Worm (Caenorhabditis elegans) whole organism, late embryonic: ENCODE measurements around the gene scl-12.

Experiments used
- ama-1 ChIP-seq: fragments of 150-350 bp; optimal IDR thresholded peaks from 2 replicates; lab custom pipeline; 2014
- ceh-24 ChIP-seq: sonication (generic microtip); optimal IDR thresholded peaks from 2 replicates; lab custom pipeline; 2016; ENCODE audit warnings: mild to moderate bottlenecking, missing genetic modification characterization, missing compliant biosample characterization
- ceh-45 ChIP-seq: fragments of 200-800 bp; sonication (Bioruptor generic); IDR thresholded peaks from 2 replicates; pipeline ENCODE4 v1.3.6; 2022; ENCODE audit warnings: missing genetic modification reagents, missing genetic modification characterization, missing compliant biosample characterization
- nhr-11 ChIP-seq: fragments of 150-350 bp; optimal IDR thresholded peaks from 2 replicates; lab custom pipeline; 2014; ENCODE audit warnings: missing biosample characterization, missing genetic modification characterization
- sox-4 ChIP-seq: sonication (generic microtip); optimal IDR thresholded peaks from 2 replicates; lab custom pipeline; 2017; ENCODE audit warnings: mild to moderate bottlenecking, missing genetic modification characterization, inconsistent platforms, missing compliant biosample characterization
- unc-3 ChIP-seq, 2 experiments: fragments of 200-800 bp in 1 of 2; sonication (Bioruptor generic) in 1 of 2; sonication (generic microtip) in 1 of 2; conservative IDR thresholded peaks in 1 of 2; optimal IDR thresholded peaks in 1 of 2; 2 replicates each; pipeline versions ENCODE4 v1.3.6 to Lab custom; 2016 to 2022; ENCODE audit warnings: missing compliant biosample characterization in 2 of 2, missing genetic modification characterization in 2 of 2, missing genetic modification reagents in 1 of 2

DNA sequence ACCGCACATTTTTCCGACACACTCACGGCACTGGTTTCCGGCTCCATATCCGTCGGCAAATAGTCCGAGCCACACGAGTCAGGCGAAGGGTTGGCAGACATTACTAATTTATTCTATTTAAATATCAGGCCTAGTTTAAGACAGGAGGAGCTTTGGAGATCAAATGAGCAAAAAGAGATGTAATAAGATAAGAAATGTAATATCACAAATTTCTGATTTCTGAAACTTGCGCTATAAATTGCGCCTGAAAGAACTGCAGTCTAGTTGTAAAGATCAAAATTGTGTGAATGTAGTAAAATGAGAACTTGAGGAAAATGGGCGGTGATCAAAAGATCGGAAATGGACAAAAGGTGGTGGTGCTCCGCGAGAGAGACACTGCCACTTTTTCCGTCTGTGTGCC, 42.5 kb downstream of the scl-12 start, which contains the start of gene nhr-186:
- TF ChIP-seq unc-3 (GFP tag; conservative IDR thresholded peaks at IDR 0.05; lab: Robert Waterston, UW) (no peak), unc-3 (tag; optimal IDR thresholded peaks at IDR 0.05; lab: Kevin White, UChicago) (no peak), sox-4 (no peak), nhr-11 (tag; lab: Kevin White, UChicago) (no peak), ceh-45 (GFP tag; lab: Robert Waterston, UW) (no peak), ceh-24 (tag; lab: Kevin White, UChicago) (no peak), ama-1 (no peak)
